Fruit fly (Drosophila melanogaster) whole organism, embryonic: ENCODE measurements around the gene Spase25.

Source experiments
- Atf6 ChIP-seq: fragments of 200-800 bp; sonication (Bioruptor generic); IDR thresholded peaks from 2 replicates; pipeline ENCODE4 v1.3.6; 2022; ENCODE audit warnings: missing biosample characterization, missing genetic modification characterization
- B-H1 ChIP-seq: fragments of 200-800 bp; sonication (Bioruptor generic); IDR thresholded peaks from 3 replicates; pipeline ENCODE4 v1.3.6; 2022; ENCODE audit warnings: missing biosample characterization, missing genetic modification characterization
- BEAF-32 ChIP-seq: fragments of 200-800 bp; sonication (Bioruptor generic); optimal IDR thresholded peaks from 3 replicates; lab custom pipeline; 2017; ENCODE audit warnings: missing biosample characterization, missing genetic modification characterization, mild to moderate bottlenecking, moderate library complexity, missing genetic modification reagents
- CG10979 ChIP-seq: fragments of 200-800 bp; sonication (Bioruptor generic); optimal IDR thresholded peaks from 2 replicates; lab custom pipeline; 2018; ENCODE audit warnings: missing biosample characterization, mild to moderate bottlenecking, missing genetic modification characterization, moderate library complexity
- CG11696 ChIP-seq: fragments of 200-800 bp; sonication (Bioruptor generic); IDR thresholded peaks from 2 replicates; pipeline ENCODE4 v1.3.6; 2022; ENCODE audit warnings: missing biosample characterization, missing genetic modification characterization
- CG12942 ChIP-seq: fragments of 200-800 bp; sonication (Bioruptor generic); optimal IDR thresholded peaks from 3 replicates; lab custom pipeline; 2016; ENCODE audit warnings: missing biosample characterization, missing genetic modification characterization
- CG13123 ChIP-seq: fragments of 200-800 bp; sonication (Bioruptor generic); optimal IDR thresholded peaks from 2 replicates; lab custom pipeline; 2016; ENCODE audit warnings: missing biosample characterization, missing genetic modification characterization
- CG13296 ChIP-seq: fragments of 200-800 bp; sonication (Bioruptor generic); optimal IDR thresholded peaks from 3 replicates; lab custom pipeline; 2018; ENCODE audit warnings: missing biosample characterization, mild to moderate bottlenecking, missing genetic modification characterization
- CG13624 ChIP-seq: fragments of 200-800 bp; sonication (Bioruptor generic); optimal IDR thresholded peaks from 2 replicates; lab custom pipeline; 2016; ENCODE audit warnings: missing biosample characterization, missing genetic modification characterization
- CG14667 ChIP-seq: fragments of 200-800 bp; sonication (Bioruptor generic); IDR thresholded peaks from 2 replicates; pipeline ENCODE4 v1.3.6; 2022; ENCODE audit warnings: missing biosample characterization, missing genetic modification characterization
- CG15073 ChIP-seq: fragments of 200-800 bp; sonication (Bioruptor generic); optimal IDR thresholded peaks from 2 replicates; lab custom pipeline; 2016; ENCODE audit warnings: missing biosample characterization, missing genetic modification characterization
- CG16779 ChIP-seq: fragments of 200-800 bp; sonication (Bioruptor generic); IDR thresholded peaks from 2 replicates; pipeline ENCODE4 v1.3.6; 2022; ENCODE audit warnings: missing biosample characterization, missing genetic modification characterization
- CG1832 ChIP-seq: fragments of 200-800 bp; sonication (Bioruptor generic); optimal IDR thresholded peaks from 2 replicates; lab custom pipeline; 2017; ENCODE audit warnings: missing biosample characterization, mild to moderate bottlenecking, missing genetic modification characterization, inconsistent platforms
- CG2202 ChIP-seq: fragments of 200-800 bp; sonication (Bioruptor generic); optimal IDR thresholded peaks from 2 replicates; lab custom pipeline; 2018; ENCODE audit warnings: missing biosample characterization, mild to moderate bottlenecking, missing genetic modification characterization
- CG2875 ChIP-seq: fragments of 200-800 bp; sonication (Bioruptor generic); optimal IDR thresholded peaks from 2 replicates; lab custom pipeline; 2017; ENCODE audit warnings: missing biosample characterization, mild to moderate bottlenecking, missing genetic modification characterization, missing genetic modification reagents
- CG3281 ChIP-seq: fragments of 200-800 bp; sonication (Bioruptor generic); optimal IDR thresholded peaks from 3 replicates; lab custom pipeline; 2017; ENCODE audit warnings: missing biosample characterization, mild to moderate bottlenecking, missing genetic modification characterization
- CG33213 ChIP-seq: fragments of 200-800 bp; sonication (Bioruptor generic); optimal IDR thresholded peaks from 3 replicates; lab custom pipeline; 2016; ENCODE audit warnings: missing biosample characterization, missing genetic modification characterization
- CG33557 ChIP-seq: fragments of 200-800 bp; sonication (Bioruptor generic); optimal IDR thresholded peaks from 2 replicates; lab custom pipeline; 2019; ENCODE audit warnings: missing biosample characterization, mild to moderate bottlenecking, missing genetic modification characterization, moderate library complexity
- CG34376 ChIP-seq: fragments of 200-800 bp; sonication (Bioruptor generic); optimal IDR thresholded peaks from 2 replicates; lab custom pipeline; 2018; ENCODE audit warnings: missing biosample characterization, mild to moderate bottlenecking, missing genetic modification characterization
- CG5180 ChIP-seq: fragments of 200-800 bp; sonication (Bioruptor generic); optimal IDR thresholded peaks from 3 replicates; lab custom pipeline; 2017; ENCODE audit warnings: missing biosample characterization, missing genetic modification characterization, mild to moderate bottlenecking, moderate library complexity, missing genetic modification reagents
- CG6765 ChIP-seq: fragments of 200-800 bp; sonication (Bioruptor generic); optimal IDR thresholded peaks from 3 replicates; lab custom pipeline; 2017; ENCODE audit warnings: missing biosample characterization, mild to moderate bottlenecking, missing genetic modification characterization
- CG8478 ChIP-seq: fragments of >200 bp; optimal IDR thresholded peaks from 2 replicates; lab custom pipeline; 2018
- CG9609 ChIP-seq: fragments of 200-800 bp; sonication (Bioruptor generic); optimal IDR thresholded peaks from 3 replicates; lab custom pipeline; 2016; ENCODE audit warnings: missing biosample characterization, missing genetic modification characterization
- CG9876 ChIP-seq: fragments of 200-800 bp; sonication (Bioruptor generic); optimal IDR thresholded peaks from 2 replicates; lab custom pipeline; 2016; ENCODE audit warnings: missing biosample characterization, missing genetic modification characterization
- Drgx ChIP-seq: fragments of 200-800 bp; sonication (Bioruptor generic); IDR thresholded peaks from 2 replicates; pipeline ENCODE4 v1.3.6; 2022; ENCODE audit warnings: missing biosample characterization, missing genetic modification characterization
- Hmr ChIP-seq: fragments of 200-800 bp; sonication (Bioruptor generic); optimal IDR thresholded peaks from 3 replicates; lab custom pipeline; 2017; ENCODE audit warnings: mild to moderate bottlenecking, missing biosample characterization, missing genetic modification reagents, missing genetic modification characterization
- Hr78 ChIP-seq, 2 experiments: fragments of 200-800 bp in 1 of 2; fragments of >200 bp in 1 of 2; sonication (Bioruptor generic) in 1 of 2; optimal IDR thresholded peaks; 2 replicates each; lab custom pipeline; 2017 to 2019; ENCODE audit warnings: missing biosample characterization in 2 of 2, missing genetic modification characterization in 2 of 2, mild to moderate bottlenecking in 1 of 2, moderate library complexity in 1 of 2
- Jarid2 ChIP-seq: fragments of 200-800 bp; sonication (Bioruptor generic); optimal IDR thresholded peaks from 3 replicates; lab custom pipeline; 2017; ENCODE audit warnings: mild to moderate bottlenecking, missing biosample characterization, missing genetic modification reagents, missing genetic modification characterization
- MESR4 ChIP-seq: fragments of 200-800 bp; sonication (Bioruptor generic); optimal IDR thresholded peaks from 2 replicates; lab custom pipeline; 2018; ENCODE audit warnings: missing biosample characterization, mild to moderate bottlenecking, missing genetic modification characterization, moderate library complexity
- MTF-1 ChIP-seq: fragments of 200-800 bp; sonication (Bioruptor generic); optimal IDR thresholded peaks from 2 replicates; lab custom pipeline; 2018; ENCODE audit warnings: missing biosample characterization, mild to moderate bottlenecking, missing genetic modification characterization, borderline replicate concordance
- Nf-YC ChIP-seq: fragments of 200-800 bp; optimal IDR thresholded peaks from 3 replicates; lab custom pipeline; 2019; ENCODE audit warnings: missing biosample characterization, mild to moderate bottlenecking, missing genetic modification characterization, moderate library complexity
- Sox100B ChIP-seq: fragments of 200-800 bp; sonication (Bioruptor generic); optimal IDR thresholded peaks from 3 replicates; lab custom pipeline; 2018; ENCODE audit warnings: missing biosample characterization, mild to moderate bottlenecking, missing genetic modification characterization
- Xbp1 ChIP-seq: fragments of 200-800 bp; sonication (Bioruptor generic); optimal IDR thresholded peaks from 3 replicates; lab custom pipeline; 2016; ENCODE audit warnings: missing biosample characterization, mild to moderate bottlenecking, missing genetic modification characterization
- ara ChIP-seq: fragments of 200-800 bp; sonication (Bioruptor generic); IDR thresholded peaks from 2 replicates; pipeline ENCODE4 v1.3.6; 2022; ENCODE audit warnings: missing biosample characterization, missing genetic modification characterization
- bbx ChIP-seq: fragments of 200-800 bp; sonication (Bioruptor generic); IDR thresholded peaks from 2 replicates; pipeline ENCODE4 v1.3.6; 2022; ENCODE audit warnings: missing biosample characterization, missing genetic modification characterization; ENCODE audit not compliant: partially characterized antibody
- cad ChIP-seq: fragments of >200 bp; optimal IDR thresholded peaks from 2 replicates; lab custom pipeline; 2017; ENCODE audit warnings: missing biosample characterization, missing genetic modification characterization
- dmrt99B ChIP-seq: fragments of 200-800 bp; sonication (Bioruptor generic); optimal IDR thresholded peaks from 2 replicates; lab custom pipeline; 2018; ENCODE audit warnings: missing biosample characterization, mild to moderate bottlenecking, missing genetic modification characterization, moderate library complexity
- emc ChIP-seq: fragments of 200-800 bp; sonication (Bioruptor generic); optimal IDR thresholded peaks from 2 replicates; lab custom pipeline; 2016; ENCODE audit warnings: missing biosample characterization, missing genetic modification characterization
- exex ChIP-seq: fragments of 200-800 bp; sonication (Bioruptor generic); optimal IDR thresholded peaks from 4 replicates; lab custom pipeline; 2018; ENCODE audit warnings: missing biosample characterization, mild to moderate bottlenecking, missing genetic modification characterization, moderate library complexity
- fd102C ChIP-seq: fragments of 200-800 bp; sonication (Bioruptor generic); optimal IDR thresholded peaks from 2 replicates; lab custom pipeline; 2018; ENCODE audit warnings: missing biosample characterization, mild to moderate bottlenecking, missing genetic modification characterization, moderate library complexity
- hb ChIP-seq: fragments of 200-800 bp; sonication (Bioruptor generic); IDR thresholded peaks from 3 replicates; pipeline ENCODE4 v1.3.6; 2022; ENCODE audit warnings: missing biosample characterization, missing genetic modification characterization; ENCODE audit not compliant: partially characterized antibody
- ken ChIP-seq: fragments of 200-800 bp; sonication (Bioruptor generic); IDR thresholded peaks from 3 replicates; pipeline ENCODE4 v1.3.6; 2022; ENCODE audit warnings: missing biosample characterization, missing genetic modification characterization
- pfk ChIP-seq: fragments of 200-800 bp; sonication (Bioruptor generic); optimal IDR thresholded peaks from 2 replicates; lab custom pipeline; 2018; ENCODE audit warnings: missing biosample characterization, mild to moderate bottlenecking, missing genetic modification characterization, moderate library complexity
- pros ChIP-seq: fragments of 200-800 bp; sonication (Bioruptor generic); optimal IDR thresholded peaks from 3 replicates; lab custom pipeline; 2019; ENCODE audit warnings: missing biosample characterization, mild to moderate bottlenecking, missing genetic modification characterization, moderate library complexity
- ro ChIP-seq: fragments of 200-800 bp; sonication (Bioruptor generic); IDR thresholded peaks from 2 replicates; pipeline ENCODE4 v1.3.6; 2022; ENCODE audit warnings: missing biosample characterization, missing genetic modification characterization
- run ChIP-seq: fragments of 200-800 bp; sonication (Bioruptor generic); optimal IDR thresholded peaks from 3 replicates; lab custom pipeline; 2018; ENCODE audit warnings: missing biosample characterization, mild to moderate bottlenecking, missing genetic modification characterization
- scrt ChIP-seq: fragments of 200-800 bp; sonication (Bioruptor generic); optimal IDR thresholded peaks from 2 replicates; lab custom pipeline; 2018; ENCODE audit warnings: missing biosample characterization, mild to moderate bottlenecking, missing genetic modification characterization, moderate library complexity
- sens ChIP-seq: fragments of 200-800 bp; sonication (Bioruptor generic); peaks from one replicate; lab custom pipeline; 2016; ENCODE audit warnings: missing biosample characterization, missing genetic modification characterization
- slp2 ChIP-seq: fragments of 200-800 bp; sonication (Bioruptor generic); optimal IDR thresholded peaks from 2 replicates; lab custom pipeline; 2016; ENCODE audit warnings: missing biosample characterization, missing genetic modification characterization
- stwl ChIP-seq: fragments of 200-800 bp; sonication (Bioruptor generic); optimal IDR thresholded peaks from 3 replicates; lab custom pipeline; 2018; ENCODE audit warnings: missing biosample characterization, mild to moderate bottlenecking, missing genetic modification characterization, moderate library complexity
- zfh2 ChIP-seq: fragments of 200-800 bp; sonication (Bioruptor generic); optimal IDR thresholded peaks from 2 replicates; lab custom pipeline; 2016; ENCODE audit warnings: missing biosample characterization, missing genetic modification characterization

Gene Spase25

dm6 chrX:11499454-11499853, 14.4 kb downstream of the Spase25 start (continued):
- TF ChIP-seq CG13296, result no peak
- no peak; the same call in 2 of the 3 replicates for TF ChIP-seq B-H1
- TF ChIP-seq MTF-1 (GFP tag; lab: Kevin White, UChicago), result no peak
- TF ChIP-seq slp2 (GFP tag; lab: Kevin White, UChicago), result peak; percentile 24
- no peak for TF ChIP-seq pros (GFP tag; lab: Kevin White, UChicago)
- peak; percentile 60 for TF ChIP-seq Xbp1
- no peak for TF ChIP-seq Sox100B
- no peak for TF ChIP-seq CG16779 (GFP tag; lab: Robert Waterston, UW)
- no peak for TF ChIP-seq CG14667 (GFP tag; lab: Robert Waterston, UW)
- no peak for TF ChIP-seq BEAF-32 (GFP tag; lab: Kevin White, UChicago)
- TF ChIP-seq run (tag; lab: Kevin White, UChicago), result no peak
- no peak for TF ChIP-seq CG13624 (GFP tag; lab: Kevin White, UChicago)
- TF ChIP-seq MESR4 (GFP tag; lab: Kevin White, UChicago), result no peak
- peak; percentile 3 for TF ChIP-seq CG12942 (GFP tag; lab: Kevin White, UChicago)
- TF ChIP-seq scrt (GFP tag; lab: Kevin White, UChicago), result no peak
- TF ChIP-seq cad (GFP tag; lab: Kevin White, UChicago), result no peak
- TF ChIP-seq CG10979 (tag; lab: Kevin White, UChicago), result peak; percentile 42
- peak; percentile 56; the same call in 1 of the 2 replicates for TF ChIP-seq ara
- TF ChIP-seq Drgx (GFP tag; lab: Robert Waterston, UW), result peak; percentile 57
- TF ChIP-seq zfh2, result no peak
- TF ChIP-seq Hr78 (GFP tag; optimal IDR thresholded peaks at IDR 0.05; lab: Kevin White, UChicago), result no peak
- no peak for TF ChIP-seq exex (tag; lab: Kevin White, UChicago)
- no peak for TF ChIP-seq Hmr (GFP tag; lab: Kevin White, UChicago)
- TF ChIP-seq CG9609 (GFP tag; lab: Kevin White, UChicago), result peak; percentile 27
- TF ChIP-seq fd102C, result no peak
- no peak for TF ChIP-seq CG13123 (GFP tag; lab: Kevin White, UChicago)
- TF ChIP-seq CG2875 (GFP tag; lab: Kevin White, UChicago), result no peak
- TF ChIP-seq stwl, result no peak
- no peak for TF ChIP-seq Jarid2 (GFP tag; lab: Kevin White, UChicago)
- TF ChIP-seq bbx (GFP tag; lab: Robert Waterston, UW), result no peak
- TF ChIP-seq CG3281 (GFP tag; lab: Kevin White, UChicago), result no peak
- no peak for TF ChIP-seq Atf6 (GFP tag; lab: Robert Waterston, UW)
- no peak for TF ChIP-seq emc (GFP tag; lab: Kevin White, UChicago)
- TF ChIP-seq CG8478, result no peak
- no peak for TF ChIP-seq CG34376
- TF ChIP-seq ro (GFP tag; lab: Robert Waterston, UW), result no peak
- TF ChIP-seq sens, result peak; percentile 79
- no peak for TF ChIP-seq hb (GFP tag; lab: Robert Waterston, UW)
- TF ChIP-seq CG33557 (GFP tag; lab: Kevin White, UChicago), result no peak
- no peak for TF ChIP-seq CG2202 (tag; lab: Kevin White, UChicago)
- TF ChIP-seq CG6765, result no peak
- no peak for TF ChIP-seq CG9876 (GFP tag; lab: Kevin White, UChicago)
- TF ChIP-seq CG1832, result no peak
- no peak for TF ChIP-seq Nf-YC (tag; lab: Kevin White, UChicago)
- peak; percentile 61 for TF ChIP-seq dmrt99B (tag; lab: Kevin White, UChicago)
- TF ChIP-seq CG15073 (GFP tag; lab: Kevin White, UChicago), result no peak
- TF ChIP-seq ken, result 0 out of 3 replicates have a peak, but pooled peaks have one; percentile 60
- no peak for TF ChIP-seq pfk (GFP tag; lab: Kevin White, UChicago)
- no peak for TF ChIP-seq CG5180
- no peak for TF ChIP-seq CG11696 (GFP tag; lab: Robert Waterston, UW)
- peak; percentile 2 for TF ChIP-seq CG33213
